Worm (Caenorhabditis elegans): ENCODE results near the gene pstk-1.

ce11 chrIII:12456801-12457647 is 9.4 kb upstream of the pstk-1 start, which contains the start of the genes scav-3 and Y49E10.21:
- TF ChIP-seq elt-3 (tag; optimal IDR thresholded peaks at IDR 0.05), result peak in 1 of 6 experiments; percentile 18
- TF ChIP-seq ama-1 (optimal IDR thresholded peaks at IDR 0.05), result no peak
- TF ChIP-seq elt-2 (tag; optimal IDR thresholded peaks at IDR 0.05), result no peak
- TF ChIP-seq nhr-77 (tag; optimal IDR thresholded peaks at IDR 0.05), result no peak
- TF ChIP-seq C16A3.4 (tag; optimal IDR thresholded peaks at IDR 0.05), result no peak
- no peak for TF ChIP-seq unc-62 (GFP tag; optimal IDR thresholded peaks at IDR 0.05)
- no peak for TF ChIP-seq mdl-1 (tag; optimal IDR thresholded peaks at IDR 0.05)
- TF ChIP-seq tlp-1 (tag; optimal IDR thresholded peaks at IDR 0.05), result no peak
- no peak for TF ChIP-seq zag-1 (tag; optimal IDR thresholded peaks at IDR 0.05)
- no peak for TF ChIP-seq nhr-90 (tag; optimal IDR thresholded peaks at IDR 0.05; ENCODE audit: poor library complexity)
- TF ChIP-seq nhr-71 (tag; optimal IDR thresholded peaks at IDR 0.05), result no peak
- TF ChIP-seq lin-13 (GFP tag; optimal IDR thresholded peaks at IDR 0.05), result no peak

Measured in whole organism, L1 larva.